Fruit fly (Drosophila melanogaster) whole organism, adult: ENCODE measurements around the gene Pak.

Source experiments
- CG1620 ChIP-seq: fragments of 200-800 bp; sonication (Bioruptor generic); optimal IDR thresholded peaks from 2 replicates; lab custom pipeline; 2016; ENCODE audit warnings: missing biosample characterization, missing genetic modification characterization
- CG33017 ChIP-seq: fragments of 200-800 bp; sonication (Bioruptor generic); optimal IDR thresholded peaks from 2 replicates; lab custom pipeline; 2018; ENCODE audit warnings: missing biosample characterization, mild to moderate bottlenecking, missing genetic modification characterization, moderate library complexity
- CG5204 ChIP-seq: fragments of 200-800 bp; sonication (Bioruptor generic); optimal IDR thresholded peaks from 2 replicates; lab custom pipeline; 2016; ENCODE audit warnings: missing biosample characterization, missing genetic modification characterization
- CG7045 ChIP-seq: fragments of 200-800 bp; sonication (Bioruptor generic); optimal IDR thresholded peaks from 2 replicates; lab custom pipeline; 2017; ENCODE audit warnings: missing biosample characterization, mild to moderate bottlenecking, missing genetic modification characterization
- CG7101 ChIP-seq: fragments of 200-800 bp; sonication (Bioruptor generic); optimal IDR thresholded peaks from 2 replicates; lab custom pipeline; 2018; ENCODE audit warnings: missing biosample characterization, mild to moderate bottlenecking, missing genetic modification characterization, moderate library complexity
- Crg-1 ChIP-seq: fragments of 200-800 bp; sonication (Bioruptor generic); optimal IDR thresholded peaks from 2 replicates; lab custom pipeline; 2016; ENCODE audit warnings: missing biosample characterization, missing genetic modification characterization
- Hr96 ChIP-seq: fragments of 200-800 bp; sonication (Bioruptor generic); optimal IDR thresholded peaks from 2 replicates; lab custom pipeline; 2016; ENCODE audit warnings: missing biosample characterization, missing genetic modification characterization
- Mnt ChIP-seq: fragments of 200-800 bp; sonication (Bioruptor generic); optimal IDR thresholded peaks from 2 replicates; lab custom pipeline; 2016; ENCODE audit warnings: missing biosample characterization, mild to moderate bottlenecking, missing genetic modification characterization
- cic ChIP-seq: fragments of 200-800 bp; sonication (Bioruptor generic); optimal IDR thresholded peaks from 2 replicates; lab custom pipeline; 2017; ENCODE audit warnings: missing biosample characterization, mild to moderate bottlenecking, missing genetic modification characterization, moderate library complexity
- tj ChIP-seq: fragments of 200-800 bp; sonication (Bioruptor generic); optimal IDR thresholded peaks from 3 replicates; lab custom pipeline; 2017; ENCODE audit warnings: missing biosample characterization, mild to moderate bottlenecking, missing genetic modification characterization, moderate library complexity

dm6 chr3R:6409153-6409571 lies 58.5 kb downstream of the Pak start:
- TF ChIP-seq CG33017 (tag; lab: Kevin White, UChicago) (no peak), Mnt (GFP tag; lab: Kevin White, UChicago) (peak; percentile 43), cic (GFP tag; lab: Kevin White, UChicago) (peak; percentile 67), tj (GFP tag; lab: Kevin White, UChicago) (no peak), Hr96 (GFP tag; lab: Kevin White, UChicago) (no peak), CG5204 (no peak), CG1620 (GFP tag; lab: Kevin White, UChicago) (no peak), CG7045 (GFP tag; lab: Kevin White, UChicago) (no peak), Crg-1 (GFP tag; lab: Kevin White, UChicago) (no peak), CG7101 (tag; lab: Kevin White, UChicago) (no peak)
